Fruit fly (Drosophila melanogaster): ENCODE data around the gene cype.

The cype gene

DNA sequence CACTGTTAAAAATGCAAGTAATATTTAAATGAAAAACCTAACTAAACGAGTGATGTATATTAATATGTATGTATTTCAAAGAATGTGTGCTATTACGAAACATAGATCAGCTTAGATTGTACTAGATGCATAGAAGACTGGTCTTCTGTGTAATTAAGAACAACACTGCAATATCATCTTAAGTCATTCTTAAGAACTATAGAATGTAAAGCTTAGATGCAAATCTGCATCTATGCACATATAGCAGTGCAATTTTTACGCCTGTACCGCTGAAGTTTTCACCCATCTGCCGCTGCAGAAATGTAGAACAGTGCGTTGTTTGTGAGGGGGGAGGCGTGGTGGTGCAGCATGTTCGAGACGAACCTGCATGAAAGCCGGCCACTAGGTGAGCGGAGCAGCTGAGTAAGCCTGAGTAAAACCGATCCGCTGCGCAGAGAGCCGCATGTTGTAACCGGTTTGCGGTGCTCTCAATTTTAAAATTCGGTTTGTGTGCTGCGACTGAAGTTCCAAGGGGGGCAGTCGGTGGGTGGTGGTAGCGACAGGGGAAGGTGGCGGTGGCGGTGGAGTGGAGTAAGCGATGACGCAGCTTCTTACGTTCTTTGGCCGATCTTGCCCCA lies 30.2 kb upstream of the cype start:
- TF ChIP-seq Eip93F (GFP tag; optimal IDR thresholded peaks at IDR 0.05), result peak; percentile 52
- peak; percentile 98 for TF ChIP-seq Eip78C (GFP tag)
- TF ChIP-seq OdsH (GFP tag; optimal IDR thresholded peaks at IDR 0.05), result peak; percentile 83
- TF ChIP-seq CG3919 (GFP tag; optimal IDR thresholded peaks at IDR 0.05), result peak; percentile 90
- TF ChIP-seq CG6854 (GFP tag; optimal IDR thresholded peaks at IDR 0.05), result no peak
- peak; percentile 89 to 93 for TF ChIP-seq ss (GFP tag; optimal IDR thresholded peaks at IDR 0.05)
- TF ChIP-seq CG6792 (GFP tag; optimal IDR thresholded peaks at IDR 0.05), result peak; percentile 72
- peak; percentile 71 for TF ChIP-seq net (GFP tag; optimal IDR thresholded peaks at IDR 0.05)
- TF ChIP-seq spab (GFP tag; optimal IDR thresholded peaks at IDR 0.05), result peak; percentile 93
- TF ChIP-seq Sox15 (GFP tag; optimal IDR thresholded peaks at IDR 0.05), result peak; percentile 47
- TF ChIP-seq CG8319 (GFP tag; optimal IDR thresholded peaks at IDR 0.05), result peak; percentile 70
- peak; percentile 88 for TF ChIP-seq acj6 (GFP tag; optimal IDR thresholded peaks at IDR 0.05)
- peak; percentile 45 for TF ChIP-seq CG4318 (GFP tag; optimal IDR thresholded peaks at IDR 0.05)
- TF ChIP-seq CG6808 (GFP tag; optimal IDR thresholded peaks at IDR 0.05), result peak; percentile 92
- peak; percentile 68 for TF ChIP-seq CG15336 (GFP tag; IDR thresholded peaks at IDR 0.05)
- peak; percentile 55 for TF ChIP-seq lz (GFP tag; optimal IDR thresholded peaks at IDR 0.05)
- TF ChIP-seq CG8119 (GFP tag; IDR thresholded peaks at IDR 0.05), result peak; percentile 75
- TF ChIP-seq pdm3 (GFP tag; optimal IDR thresholded peaks at IDR 0.05), result peak; percentile 72
- TF ChIP-seq CG16779 (tag; optimal IDR thresholded peaks at IDR 0.05), result peak; percentile 35
- no peak for TF ChIP-seq Hr38 (GFP tag; optimal IDR thresholded peaks at IDR 0.05)
- TF ChIP-seq Eip75B (GFP tag; optimal IDR thresholded peaks at IDR 0.05), result peak; percentile 59
- TF ChIP-seq Ets21C (GFP tag; optimal IDR thresholded peaks at IDR 0.05), result peak; percentile 33
- TF ChIP-seq Gug (GFP tag; IDR thresholded peaks at IDR 0.05), result peak; percentile 43
- peak; percentile 64 for TF ChIP-seq Lpt (GFP tag; optimal IDR thresholded peaks at IDR 0.05)
- TF ChIP-seq fd85E (GFP tag; optimal IDR thresholded peaks at IDR 0.05), result no peak
- TF ChIP-seq CG9139 (GFP tag; optimal IDR thresholded peaks at IDR 0.05), result peak; percentile 67
- TF ChIP-seq CG8632 (GFP tag; optimal IDR thresholded peaks at IDR 0.05), result peak; percentile 76
- TF ChIP-seq Ets96B (tag; optimal IDR thresholded peaks at IDR 0.05), result peak; percentile 94
- peak; percentile 63 for TF ChIP-seq CG11902 (GFP tag; optimal IDR thresholded peaks at IDR 0.05)
- peak; percentile 62 for TF ChIP-seq Hr4 (GFP tag; optimal IDR thresholded peaks at IDR 0.05)
- peak; percentile 91 for TF ChIP-seq fd59A (GFP tag; optimal IDR thresholded peaks at IDR 0.05)
- TF ChIP-seq CG34406 (GFP tag; optimal IDR thresholded peaks at IDR 0.05), result peak; percentile 76
- no peak for TF ChIP-seq Blimp-1 (GFP tag; optimal IDR thresholded peaks at IDR 0.05)
- peak; percentile 46 for TF ChIP-seq CG6276 (GFP tag; optimal IDR thresholded peaks at IDR 0.05)
- TF ChIP-seq fkh (GFP tag; optimal IDR thresholded peaks at IDR 0.05), result no peak
- peak; percentile 50 for TF ChIP-seq Hr39 (GFP tag; optimal IDR thresholded peaks at IDR 0.05)
- peak; percentile 48 for TF ChIP-seq svp (GFP tag)
- TF ChIP-seq CG7368 (GFP tag; optimal IDR thresholded peaks at IDR 0.05), result peak; percentile 73
- peak; percentile 39 for TF ChIP-seq Sox102F (GFP tag; optimal IDR thresholded peaks at IDR 0.05)
- no peak for TF ChIP-seq CG11294 (GFP tag; IDR thresholded peaks at IDR 0.05)
- TF ChIP-seq salr (GFP tag; optimal IDR thresholded peaks at IDR 0.05), result peak; percentile 68 to 87
- TF ChIP-seq dac (GFP tag; optimal IDR thresholded peaks at IDR 0.05), result peak; percentile 47
- TF ChIP-seq CG10631 (GFP tag; optimal IDR thresholded peaks at IDR 0.05), result peak; percentile 85
- peak; percentile 50 for TF ChIP-seq cyc (GFP tag; optimal IDR thresholded peaks at IDR 0.05)
- peak; percentile 83 for TF ChIP-seq achi (GFP tag; optimal IDR thresholded peaks at IDR 0.05)
- peak; percentile 59 for TF ChIP-seq Met (GFP tag; optimal IDR thresholded peaks at IDR 0.05)
- peak; percentile 72 for TF ChIP-seq esn (GFP tag; optimal IDR thresholded peaks at IDR 0.05)
- TF ChIP-seq CG10669 (GFP tag; optimal IDR thresholded peaks at IDR 0.05), result peak; percentile 95
- peak; percentile 83 for TF ChIP-seq CG32006 (GFP tag; optimal IDR thresholded peaks at IDR 0.05)
- TF ChIP-seq CG1621 (tag; optimal IDR thresholded peaks at IDR 0.05), result peak; percentile 87
- TF ChIP-seq vri (GFP tag; optimal IDR thresholded peaks at IDR 0.05), result no peak
